Worm (Caenorhabditis elegans) whole organism, L3 larva: ENCODE results near the gene alfa-1.

Experiments used
- R02D3.7 ChIP-seq: fragments of 150-350 bp; optimal IDR thresholded peaks from 2 replicates; lab custom pipeline; 2014; ENCODE audit warnings: missing biosample characterization, missing genetic modification characterization
- ZK546.5 ChIP-seq: sonication (generic microtip); optimal IDR thresholded peaks from 2 replicates; lab custom pipeline; 2017; ENCODE audit warnings: missing biosample characterization, missing genetic modification characterization
- aly-2 ChIP-seq: fragments of 150-350 bp; optimal IDR thresholded peaks from 2 replicates; lab custom pipeline; 2014; ENCODE audit warnings: missing biosample characterization, missing genetic modification characterization
- ama-1 ChIP-seq: fragments of 150-350 bp; optimal IDR thresholded peaks from 2 replicates; lab custom pipeline; 2018
- ceh-16 ChIP-seq: sonication (generic microtip); optimal IDR thresholded peaks from 2 replicates; lab custom pipeline; 2017; ENCODE audit warnings: missing biosample characterization, missing genetic modification characterization
- ceh-28 ChIP-seq: fragments of 150-350 bp; optimal IDR thresholded peaks from 2 replicates; lab custom pipeline; 2014; ENCODE audit warnings: missing biosample characterization, missing genetic modification reagents, missing genetic modification characterization
- ceh-82 ChIP-seq: fragments of 150-350 bp; optimal IDR thresholded peaks from 2 replicates; lab custom pipeline; 2014; ENCODE audit warnings: missing biosample characterization, missing genetic modification characterization
- ceh-9 ChIP-seq: sonication (generic microtip); optimal IDR thresholded peaks from 2 replicates; lab custom pipeline; 2018; ENCODE audit warnings: missing biosample characterization, missing genetic modification characterization
- daf-12 ChIP-seq: fragments of 150-350 bp; optimal IDR thresholded peaks from 2 replicates; lab custom pipeline; 2014; ENCODE audit warnings: missing biosample characterization, missing genetic modification reagents, missing genetic modification characterization
- egl-27 ChIP-seq: sonication (generic microtip); optimal IDR thresholded peaks from 4 replicates; lab custom pipeline; 2017; ENCODE audit warnings: missing biosample characterization, missing genetic modification reagents, missing genetic modification characterization
- egl-5 ChIP-seq: fragments of 150-350 bp; optimal IDR thresholded peaks from 2 replicates; lab custom pipeline; 2017; ENCODE audit warnings: missing biosample characterization, missing genetic modification reagents, missing genetic modification characterization, inconsistent platforms
- elt-1 ChIP-seq: fragments of 150-350 bp; optimal IDR thresholded peaks from 2 replicates; lab custom pipeline; 2014; ENCODE audit warnings: missing biosample characterization, missing genetic modification characterization
- elt-2 ChIP-seq: sonication (generic microtip); optimal IDR thresholded peaks from 2 replicates; lab custom pipeline; 2016; ENCODE audit warnings: missing genetic modification reagents, mild to moderate bottlenecking, missing genetic modification characterization, missing compliant biosample characterization
- elt-3 ChIP-seq, 3 experiments: fragments of 150-350 bp in 1 of 3; sonication (generic microtip) in 2 of 3; optimal IDR thresholded peaks; 2 replicates in 2 of 3; 4 replicates in 1 of 3; lab custom pipeline; 2014 to 2017; ENCODE audit warnings: missing biosample characterization in 3 of 3, missing genetic modification characterization in 3 of 3
- eor-1 ChIP-seq, 2 experiments: fragments of 150-350 bp; optimal IDR thresholded peaks; 2 replicates each; lab custom pipeline; 2014 to 2018; ENCODE audit warnings: missing biosample characterization in 2 of 2, missing genetic modification characterization in 2 of 2
- fkh-10 ChIP-seq: sonication (generic microtip); optimal IDR thresholded peaks from 2 replicates; lab custom pipeline; 2017; ENCODE audit warnings: missing biosample characterization, missing genetic modification reagents, missing genetic modification characterization
- fkh-2 ChIP-seq: fragments of 150-350 bp; optimal IDR thresholded peaks from 2 replicates; lab custom pipeline; 2014; ENCODE audit warnings: missing biosample characterization, missing genetic modification reagents, missing genetic modification characterization
- fos-1 ChIP-seq: fragments of 150-350 bp; optimal IDR thresholded peaks from 2 replicates; lab custom pipeline; 2014; ENCODE audit warnings: missing biosample characterization, missing genetic modification characterization
- hmg-11 ChIP-seq: sonication (generic microtip); optimal IDR thresholded peaks from 2 replicates; lab custom pipeline; 2016; ENCODE audit warnings: missing genetic modification characterization, missing compliant biosample characterization
- jun-1 ChIP-seq: fragments of 150-350 bp; optimal IDR thresholded peaks from 2 replicates; lab custom pipeline; 2014; ENCODE audit warnings: missing biosample characterization, missing genetic modification reagents, missing genetic modification characterization
- lin-15B ChIP-seq: fragments of 150-350 bp; optimal IDR thresholded peaks from 2 replicates; lab custom pipeline; 2014; ENCODE audit warnings: missing biosample characterization, missing genetic modification characterization
- lin-39 ChIP-seq: fragments of 150-350 bp; optimal IDR thresholded peaks from 2 replicates; lab custom pipeline; 2018; ENCODE audit warnings: missing biosample characterization, missing genetic modification reagents, missing genetic modification characterization
- lsy-12 ChIP-seq: sonication (generic microtip); optimal IDR thresholded peaks from 2 replicates; lab custom pipeline; 2016; ENCODE audit warnings: mild to moderate bottlenecking, missing genetic modification characterization, missing compliant biosample characterization
- mdl-1 ChIP-seq: fragments of 150-350 bp; optimal IDR thresholded peaks from 2 replicates; lab custom pipeline; 2014; ENCODE audit warnings: missing biosample characterization, missing genetic modification characterization
- mml-1 ChIP-seq: fragments of 150-350 bp; sonication (generic microtip); optimal IDR thresholded peaks from 3 replicates; lab custom pipeline; 2014; ENCODE audit warnings: missing biosample characterization, missing genetic modification characterization
- nfya-1 ChIP-seq: sonication (generic microtip); optimal IDR thresholded peaks from 2 replicates; lab custom pipeline; 2017; ENCODE audit warnings: missing genetic modification characterization, mild to moderate bottlenecking, missing compliant biosample characterization, antibody characterized with exemption, moderate library complexity; ENCODE audit not compliant: insufficient read depth
- nhr-11 ChIP-seq: fragments of 150-350 bp; optimal IDR thresholded peaks from 2 replicates; lab custom pipeline; 2014; ENCODE audit warnings: missing biosample characterization, missing genetic modification characterization
- nhr-12 ChIP-seq: fragments of 150-350 bp; optimal IDR thresholded peaks from 2 replicates; lab custom pipeline; 2014; ENCODE audit warnings: missing biosample characterization, missing genetic modification characterization
- nhr-23 ChIP-seq: fragments of 150-350 bp; optimal IDR thresholded peaks from 2 replicates; lab custom pipeline; 2014; ENCODE audit warnings: missing biosample characterization, missing genetic modification reagents, missing genetic modification characterization
- nhr-237 ChIP-seq: fragments of 150-350 bp; optimal IDR thresholded peaks from 2 replicates; lab custom pipeline; 2014; ENCODE audit warnings: missing biosample characterization, missing genetic modification characterization
- nhr-25 ChIP-seq: sonication (generic microtip); optimal IDR thresholded peaks from 2 replicates; lab custom pipeline; 2017; ENCODE audit warnings: missing biosample characterization, missing genetic modification characterization
- nhr-28 ChIP-seq: fragments of 150-350 bp; optimal IDR thresholded peaks from 2 replicates; lab custom pipeline; 2014; ENCODE audit warnings: missing biosample characterization, missing genetic modification characterization
- nhr-43 ChIP-seq: sonication (generic microtip); optimal IDR thresholded peaks from 2 replicates; lab custom pipeline; 2016; ENCODE audit warnings: mild to moderate bottlenecking, missing genetic modification characterization, missing compliant biosample characterization; ENCODE audit not compliant: poor library complexity, severe bottlenecking
- nhr-67 ChIP-seq: fragments of 150-350 bp; optimal IDR thresholded peaks from 2 replicates; lab custom pipeline; 2014; ENCODE audit warnings: missing biosample characterization, missing genetic modification characterization
- nhr-76 ChIP-seq: fragments of 150-350 bp; sonication (generic microtip); optimal IDR thresholded peaks from 5 replicates; lab custom pipeline; 2014; ENCODE audit warnings: missing biosample characterization, missing genetic modification characterization
- nhr-77 ChIP-seq: fragments of 150-350 bp; optimal IDR thresholded peaks from 2 replicates; lab custom pipeline; 2014; ENCODE audit warnings: missing biosample characterization, missing genetic modification characterization
- pha-4 ChIP-seq: fragments of 150-350 bp; optimal IDR thresholded peaks from 2 replicates; lab custom pipeline; 2014; ENCODE audit warnings: missing biosample characterization, missing genetic modification reagents, missing genetic modification characterization
- pqm-1 ChIP-seq: fragments of 150-350 bp; optimal IDR thresholded peaks from 2 replicates; lab custom pipeline; 2017; ENCODE audit warnings: missing biosample characterization, missing genetic modification characterization, inconsistent platforms
- sea-2 ChIP-seq: fragments of 150-350 bp; sonication (generic microtip); optimal IDR thresholded peaks from 4 replicates; lab custom pipeline; 2014; ENCODE audit warnings: missing biosample characterization, missing genetic modification reagents, missing genetic modification characterization
- skn-1 ChIP-seq: fragments of 150-350 bp; optimal IDR thresholded peaks from 2 replicates; lab custom pipeline; 2014; ENCODE audit warnings: missing biosample characterization, missing genetic modification characterization
- snpc-4 ChIP-seq: fragments of 150-350 bp; optimal IDR thresholded peaks from 2 replicates; lab custom pipeline; 2014; ENCODE audit warnings: missing biosample characterization, missing genetic modification characterization
- tbx-2 ChIP-seq: sonication (generic microtip); optimal IDR thresholded peaks from 2 replicates; lab custom pipeline; 2016; ENCODE audit warnings: mild to moderate bottlenecking, missing genetic modification characterization, missing compliant biosample characterization
- unc-39 ChIP-seq: sonication (generic microtip); optimal IDR thresholded peaks from 4 replicates; lab custom pipeline; 2017; ENCODE audit warnings: missing biosample characterization, missing genetic modification characterization
- unc-62 ChIP-seq: fragments of 150-350 bp; sonication (generic microtip); optimal IDR thresholded peaks from 4 replicates; lab custom pipeline; 2014; ENCODE audit warnings: missing biosample characterization, missing genetic modification reagents, missing genetic modification characterization
- zag-1 ChIP-seq: fragments of 150-350 bp; optimal IDR thresholded peaks from 2 replicates; lab custom pipeline; 2014; ENCODE audit warnings: missing biosample characterization, missing genetic modification characterization
- ztf-11 ChIP-seq: fragments of 150-350 bp; optimal IDR thresholded peaks from 2 replicates; lab custom pipeline; 2014; ENCODE audit warnings: missing biosample characterization, missing genetic modification characterization
- ztf-4 ChIP-seq: fragments of 150-350 bp; optimal IDR thresholded peaks from 2 replicates; lab custom pipeline; 2014; ENCODE audit warnings: missing biosample characterization, missing genetic modification characterization

The alfa-1 gene

ce11 chrII:7615318-7615891 lies 46.9 kb downstream of the alfa-1 start:
- TF ChIP-seq skn-1 (tag; lab: Kevin White, UChicago) = no peak
- TF ChIP-seq nhr-237 = no peak
- no peak for TF ChIP-seq egl-5 (tag; lab: Kevin White, UChicago)
- TF ChIP-seq fkh-2 = no peak
- TF ChIP-seq ceh-82 (tag; lab: Kevin White, UChicago) = no peak
- no peak for TF ChIP-seq daf-12
- TF ChIP-seq pha-4 = peak; percentile 47
- peak; percentile 5 for TF ChIP-seq nhr-23 (tag; lab: Kevin White, UChicago)
- TF ChIP-seq jun-1 (tag; lab: Kevin White, UChicago) = no peak
- no peak for TF ChIP-seq aly-2 (tag; lab: Kevin White, UChicago)
- no peak for TF ChIP-seq egl-27 (tag; lab: Kevin White, UChicago)
- TF ChIP-seq fkh-10 (GFP tag; lab: Kevin White, UChicago) = no peak
- TF ChIP-seq ceh-28 (tag; lab: Kevin White, UChicago) = peak; percentile 56
- no peak for TF ChIP-seq lin-39
- TF ChIP-seq nhr-11 (tag; lab: Kevin White, UChicago) = no peak
- no peak for TF ChIP-seq fos-1
- no peak for TF ChIP-seq unc-62 (GFP tag; lab: Kevin White, UChicago)
- TF ChIP-seq nhr-76 = no peak
- no peak for TF ChIP-seq lin-15B (tag; lab: Kevin White, UChicago)
- TF ChIP-seq nhr-25 = no peak
- peak; percentile 66 for TF ChIP-seq hmg-11 (tag; lab: Kevin White, UChicago)
- no peak for TF ChIP-seq nhr-43 (tag; lab: Kevin White, UChicago)
- TF ChIP-seq nfya-1 (tag; lab: Kevin White, UChicago) = peak; percentile 53
- TF ChIP-seq ZK546.5 (tag; lab: Kevin White, UChicago) = no peak
- TF ChIP-seq mdl-1 (tag; lab: Kevin White, UChicago) = no peak
- no peak for TF ChIP-seq unc-39
- no peak for TF ChIP-seq elt-1
- no peak for TF ChIP-seq nhr-77 (tag; lab: Kevin White, UChicago)
- TF ChIP-seq eor-1 (tag; optimal IDR thresholded peaks at IDR 0.05; lab: Kevin White, UChicago) = no peak
- no peak for TF ChIP-seq pqm-1 (tag; lab: Kevin White, UChicago)
- TF ChIP-seq ceh-16 (tag; lab: Kevin White, UChicago) = no peak
- TF ChIP-seq nhr-67 (tag; lab: Kevin White, UChicago) = no peak
- peak; percentile 7 for TF ChIP-seq R02D3.7 (tag; lab: Kevin White, UChicago)
- TF ChIP-seq elt-3 (tag; optimal IDR thresholded peaks at IDR 0.05; lab: Kevin White, UChicago) = no peak
- TF ChIP-seq ztf-4 = no peak
- no peak for TF ChIP-seq snpc-4 (tag; lab: Kevin White, UChicago)
- TF ChIP-seq mml-1 (tag; lab: Kevin White, UChicago) = no peak
- TF ChIP-seq nhr-12 = no peak
- no peak for TF ChIP-seq zag-1 (tag; lab: Kevin White, UChicago)
- no peak for TF ChIP-seq nhr-28
- TF ChIP-seq ztf-11 (tag; lab: Kevin White, UChicago) = no peak
- peak; percentile 69 for TF ChIP-seq ama-1 (lab: Kevin White, UChicago)
- no peak for TF ChIP-seq tbx-2 (tag; lab: Kevin White, UChicago)
- no peak for TF ChIP-seq sea-2
- TF ChIP-seq elt-2 (tag; lab: Kevin White, UChicago) = peak; percentile 15
- no peak for TF ChIP-seq ceh-9
- no peak for TF ChIP-seq lsy-12

DNA sequence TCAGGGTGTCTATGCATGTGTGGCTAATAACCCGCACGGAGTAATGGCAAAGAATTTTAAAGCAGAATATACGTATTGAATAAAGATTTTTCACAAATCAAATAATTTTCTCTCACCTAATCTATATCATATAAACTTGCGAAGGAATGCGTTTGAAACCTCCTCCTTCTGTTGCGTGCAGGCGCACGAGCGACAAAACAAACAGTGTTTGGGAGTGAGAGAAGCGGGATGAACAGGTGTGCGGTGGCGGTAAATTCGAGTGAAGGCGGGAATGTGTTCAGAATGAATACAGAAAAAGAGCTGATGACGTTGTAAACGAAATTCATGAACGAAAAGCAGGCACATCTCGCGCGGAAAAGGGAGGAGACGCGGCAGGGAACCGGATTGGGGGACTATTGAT lies 48.0 kb downstream of the alfa-1 start:
- TF ChIP-seq nfya-1 (tag; lab: Kevin White, UChicago) (peak; percentile 10), nhr-23 (tag; lab: Kevin White, UChicago) (no peak), fkh-2 (no peak), ceh-16 (tag; lab: Kevin White, UChicago) (no peak), nhr-12 (no peak), aly-2 (tag; lab: Kevin White, UChicago) (no peak), daf-12 (no peak), sea-2 (no peak), ZK546.5 (tag; lab: Kevin White, UChicago) (no peak), pha-4 (peak; percentile 5), mml-1 (tag; lab: Kevin White, UChicago) (no peak), hmg-11 (tag; lab: Kevin White, UChicago) (peak; percentile 4), nhr-43 (tag; lab: Kevin White, UChicago) (no peak), mdl-1 (tag; lab: Kevin White, UChicago) (no peak)
